Worm (Caenorhabditis elegans) whole organism, early embryonic: ENCODE results near the gene K08E4.8.
A peak's percentile ranks its signal among the peaks of the same experiment; 100 is the strongest.

Source experiments
- B0310.2 ChIP-seq: sonication (generic microtip); optimal IDR thresholded peaks from 2 replicates; lab custom pipeline; 2016; ENCODE audit warnings: mild to moderate bottlenecking, missing genetic modification characterization, missing compliant biosample characterization
- F13C5.2 ChIP-seq: sonication (generic microtip); optimal IDR thresholded peaks from 2 replicates; lab custom pipeline; 2017; ENCODE audit warnings: mild to moderate bottlenecking, missing genetic modification characterization, inconsistent platforms, missing compliant biosample characterization
- aly-1 ChIP-seq: sonication (generic microtip); optimal IDR thresholded peaks from 2 replicates; lab custom pipeline; 2016; ENCODE audit warnings: missing genetic modification characterization, missing compliant biosample characterization
- ama-1 ChIP-seq: fragments of 150-350 bp; optimal IDR thresholded peaks from 2 replicates; lab custom pipeline; 2014
- ceh-13 ChIP-seq: fragments of 200-800 bp; sonication (Bioruptor generic); optimal IDR thresholded peaks from 2 replicates; lab custom pipeline; 2018; ENCODE audit warnings: mild to moderate bottlenecking, missing genetic modification characterization, missing compliant biosample characterization
- ceh-36 ChIP-seq: sonication (generic microtip); optimal IDR thresholded peaks from 2 replicates; lab custom pipeline; 2016; ENCODE audit warnings: missing genetic modification characterization, inconsistent platforms, missing compliant biosample characterization
- ets-7 ChIP-seq: sonication (generic microtip); optimal IDR thresholded peaks from 2 replicates; lab custom pipeline; 2016; ENCODE audit warnings: missing genotype, missing genetic modification characterization, missing compliant biosample characterization
- flt-1 ChIP-seq: fragments of 200-800 bp; sonication (Bioruptor generic); IDR thresholded peaks from 2 replicates; pipeline ENCODE4 v1.3.6; 2022; ENCODE audit warnings: missing genetic modification characterization, missing compliant biosample characterization
- hmbx-1 ChIP-seq: sonication (generic microtip); optimal IDR thresholded peaks from 2 replicates; lab custom pipeline; 2016; ENCODE audit warnings: mild to moderate bottlenecking, missing genetic modification characterization, missing compliant biosample characterization
- hmg-4 ChIP-seq: fragments of 200-800 bp; sonication (Bioruptor generic); optimal IDR thresholded peaks from 2 replicates; lab custom pipeline; 2018; ENCODE audit warnings: mild to moderate bottlenecking, missing genetic modification characterization, missing compliant biosample characterization
- hnd-1 ChIP-seq: sonication (generic microtip); optimal IDR thresholded peaks from 2 replicates; lab custom pipeline; 2016; ENCODE audit warnings: missing genetic modification characterization, missing compliant biosample characterization
- pes-1 ChIP-seq: fragments of 200-800 bp; sonication (Bioruptor generic); IDR thresholded peaks from 2 replicates; pipeline ENCODE4 v1.3.6; 2022; ENCODE audit warnings: missing genetic modification reagents, missing genetic modification characterization, missing compliant biosample characterization
- scrt-1 ChIP-seq: fragments of 200-800 bp; sonication (Bioruptor generic); IDR thresholded peaks from 2 replicates; pipeline ENCODE4 v1.3.6; 2022; ENCODE audit warnings: missing genetic modification characterization, missing compliant biosample characterization
- sea-1 ChIP-seq: fragments of 200-800 bp; sonication (Bioruptor generic); conservative IDR thresholded peaks from 2 replicates; pipeline ENCODE4 v1.3.6; 2022; ENCODE audit warnings: missing genetic modification characterization, missing compliant biosample characterization
- tbx-11 ChIP-seq: fragments of 200-800 bp; sonication (Bioruptor generic); IDR thresholded peaks from 2 replicates; pipeline ENCODE4 v1.3.6; 2022; ENCODE audit warnings: missing genetic modification characterization, missing compliant biosample characterization
- tbx-37 ChIP-seq: fragments of 200-800 bp; sonication (Bioruptor generic); conservative IDR thresholded peaks from 2 replicates; pipeline ENCODE4 v1.3.6; 2022; ENCODE audit warnings: missing genetic modification reagents, missing genetic modification characterization, missing compliant biosample characterization
- tra-4 ChIP-seq: sonication (generic microtip); optimal IDR thresholded peaks from 2 replicates; lab custom pipeline; 2017; ENCODE audit warnings: missing genetic modification characterization, missing compliant biosample characterization

Gene K08E4.8

ce11 chrIV:12084587-12084986, 23.5 kb upstream of the K08E4.8 start:
- TF ChIP-seq F13C5.2 (tag; lab: Kevin White, UChicago) (no peak), ets-7 (tag; lab: Kevin White, UChicago) (no peak), ama-1 (lab: Kevin White, UChicago) (peak; percentile 5), hmbx-1 (tag; lab: Kevin White, UChicago) (no peak)

- TF ChIP-seq scrt-1 (0 out of 2 replicates have a peak, but pooled peaks have one; percentile 23), hmbx-1 (tag; lab: Kevin White, UChicago) (no peak)
These were observed 23.0 kb upstream of the K08E4.8 start, which contains the start of gene repo-1 for ce11 chrIV:12084178-12084577. TSS of gene repo-1 (plus strand) at chrIV:12084478.

- TF ChIP-seq tbx-11, result no peak
- TF ChIP-seq flt-1 (GFP tag; lab: Robert Waterston, UW), result no peak
- TF ChIP-seq sea-1 (GFP tag; lab: Robert Waterston, UW), result no peak
- no peak for TF ChIP-seq ets-7 (tag; lab: Kevin White, UChicago)
- no peak for TF ChIP-seq tbx-37 (GFP tag; lab: Robert Waterston, UW)
- TF ChIP-seq hnd-1 (tag; lab: Kevin White, UChicago), result no peak
- no peak for TF ChIP-seq tra-4 (tag; lab: Kevin White, UChicago)
- TF ChIP-seq B0310.2 (tag; lab: Kevin White, UChicago), result no peak
- TF ChIP-seq ceh-13 (GFP tag; lab: Kevin White, UChicago), result no peak
- no peak for TF ChIP-seq hmbx-1 (tag; lab: Kevin White, UChicago)
- TF ChIP-seq ceh-36 (tag; lab: Kevin White, UChicago), result no peak
- TF ChIP-seq pes-1, result no peak
- TF ChIP-seq F13C5.2 (tag; lab: Kevin White, UChicago), result no peak
- TF ChIP-seq aly-1 (tag; lab: Kevin White, UChicago), result no peak
These were observed 19.7 kb upstream of the K08E4.8 start for ce11 chrIV:12080807-12081206.

ce11 chrIV:12078907-12079523, 17.9 kb upstream of the K08E4.8 start, which contains the start of gene lex-1:
TSS of gene lex-1 (plus strand) at chrIV:12079473.
- TF ChIP-seq pes-1, result no peak
- no peak for TF ChIP-seq flt-1 (GFP tag; lab: Robert Waterston, UW)
- no peak for TF ChIP-seq scrt-1
- no peak for TF ChIP-seq B0310.2 (tag; lab: Kevin White, UChicago)
- no peak for TF ChIP-seq aly-1 (tag; lab: Kevin White, UChicago)
- TF ChIP-seq tbx-11, result no peak
- no peak for TF ChIP-seq hmbx-1 (tag; lab: Kevin White, UChicago)
- TF ChIP-seq tbx-37 (GFP tag; lab: Robert Waterston, UW), result no peak

- TF ChIP-seq scrt-1, result no peak
These were observed 17.1 kb upstream of the K08E4.8 start, which contains the start of gene tmed-1 for ce11 chrIV:12078112-12078812. TSS of gene tmed-1 (minus strand) at chrIV:12078162.

- no peak for TF ChIP-seq sea-1 (GFP tag; lab: Robert Waterston, UW)
- no peak for TF ChIP-seq ets-7 (tag; lab: Kevin White, UChicago)
- no peak for TF ChIP-seq pes-1
- TF ChIP-seq hnd-1 (tag; lab: Kevin White, UChicago), result no peak
- TF ChIP-seq scrt-1, result no peak
- TF ChIP-seq hmbx-1 (tag; lab: Kevin White, UChicago), result no peak
- TF ChIP-seq ama-1 (lab: Kevin White, UChicago), result no peak
- TF ChIP-seq flt-1 (GFP tag; lab: Robert Waterston, UW), result no peak
These were observed 14.4 kb upstream of the K08E4.8 start, which contains the start of gene K08E4.7 for ce11 chrIV:12075497-12075896. TSS of gene K08E4.7 (plus strand) at chrIV:12075797.

- TF ChIP-seq tra-4 (tag; lab: Kevin White, UChicago) (no peak), B0310.2 (tag; lab: Kevin White, UChicago) (no peak), ama-1 (lab: Kevin White, UChicago) (no peak), tbx-37 (GFP tag; lab: Robert Waterston, UW) (no peak), ets-7 (tag; lab: Kevin White, UChicago) (no peak), hnd-1 (tag; lab: Kevin White, UChicago) (no peak), pes-1 (no peak), hmbx-1 (tag; lab: Kevin White, UChicago) (no peak), hmg-4 (GFP tag; lab: Kevin White, UChicago) (no peak)
These were observed 7.5 kb upstream of the K08E4.8 start, which contains the start of gene bath-37 for ce11 chrIV:12068590-12068989. TSS of gene bath-37 (plus strand) at chrIV:12068890.

ce11 chrIV:12057508-12057907, 3.6 kb downstream of the K08E4.8 start, which contains the start of gene K08E4.3:
TSS of gene K08E4.3 (plus strand) at chrIV:12057742.
- TF ChIP-seq flt-1 (GFP tag; lab: Robert Waterston, UW) (no peak), pes-1 (no peak), ets-7 (tag; lab: Kevin White, UChicago) (no peak), ama-1 (lab: Kevin White, UChicago) (no peak), tbx-11 (no peak), hmg-4 (GFP tag; lab: Kevin White, UChicago) (no peak), F13C5.2 (tag; lab: Kevin White, UChicago) (no peak), aly-1 (tag; lab: Kevin White, UChicago) (no peak), hnd-1 (tag; lab: Kevin White, UChicago) (no peak), sea-1 (GFP tag; lab: Robert Waterston, UW) (no peak), scrt-1 (no peak), ceh-13 (GFP tag; lab: Kevin White, UChicago) (no peak), ceh-36 (tag; lab: Kevin White, UChicago) (no peak), B0310.2 (tag; lab: Kevin White, UChicago) (no peak), tbx-37 (GFP tag; lab: Robert Waterston, UW) (no peak), tra-4 (tag; lab: Kevin White, UChicago) (no peak), hmbx-1 (tag; lab: Kevin White, UChicago) (no peak)
